Fruit fly (Drosophila melanogaster): ENCODE data around the gene Set8.

Set8 gene

DNA sequence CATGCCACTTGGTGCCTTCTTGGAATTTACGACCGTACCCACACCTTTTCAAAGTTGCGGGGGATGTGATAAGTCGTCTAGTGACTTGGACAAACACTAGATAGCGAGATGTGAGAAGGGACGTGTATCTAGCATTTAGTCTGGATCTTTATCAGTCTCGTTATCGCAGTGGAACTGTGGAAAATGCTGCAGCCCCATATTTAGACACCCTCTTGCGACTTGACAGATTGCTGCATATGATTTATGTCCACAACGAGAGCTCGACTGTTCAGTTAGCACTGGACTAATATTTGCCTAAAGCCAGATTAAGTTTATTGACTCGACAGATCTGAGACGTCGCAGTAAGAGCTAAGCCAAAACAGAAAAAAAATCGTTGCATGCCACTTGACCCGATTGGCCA lies 15.9 kb upstream of the Set8 start (continued):
- TF ChIP-seq CG11398 (GFP tag; optimal IDR thresholded peaks at IDR 0.05) (no peak), CG9817 (tag; optimal IDR thresholded peaks at IDR 0.05) (no peak), CG18619 (GFP tag; optimal IDR thresholded peaks at IDR 0.05) (no peak), Deaf1 (tag; optimal IDR thresholded peaks at IDR 0.05) (no peak), CG17829 (tag; optimal IDR thresholded peaks at IDR 0.05) (no peak), Spps (tag; optimal IDR thresholded peaks at IDR 0.05) (peak; percentile 31), Dek (tag; optimal IDR thresholded peaks at IDR 0.05) (no peak), fu2 (GFP tag; optimal IDR thresholded peaks at IDR 0.05) (no peak), wor (GFP tag; IDR thresholded peaks at IDR 0.05) (no peak), CG30431 (GFP tag; optimal IDR thresholded peaks at IDR 0.05) (no peak), CG4282 (GFP tag; optimal IDR thresholded peaks at IDR 0.05) (no peak), sens-2 (GFP tag; IDR thresholded peaks at IDR 0.05) (no peak), maf-S (GFP tag; optimal IDR thresholded peaks at IDR 0.05) (no peak), CG5245 (GFP tag; optimal IDR thresholded peaks at IDR 0.05) (no peak), CG14860 (GFP tag; IDR thresholded peaks at IDR 0.05; ENCODE audit: partially characterized antibody) (no peak), TFAM (GFP tag; optimal IDR thresholded peaks at IDR 0.05) (no peak), CG6683 (GFP tag; optimal IDR thresholded peaks at IDR 0.05) (no peak), CG6854 (GFP tag; optimal IDR thresholded peaks at IDR 0.05) (no peak), run (tag; optimal IDR thresholded peaks at IDR 0.05) (no peak), Dfd (GFP tag; optimal IDR thresholded peaks at IDR 0.05) (no peak), Lhr (GFP tag; optimal IDR thresholded peaks at IDR 0.05) (no peak), pnt (GFP tag; optimal IDR thresholded peaks at IDR 0.05) (no peak), CG34376 (GFP tag; optimal IDR thresholded peaks at IDR 0.05) (no peak), CG9876 (GFP tag; optimal IDR thresholded peaks at IDR 0.05) (no peak), z (GFP tag; IDR thresholded peaks at IDR 0.05) (no peak), CG17328 (GFP tag; IDR thresholded peaks at IDR 0.05) (no peak), CG10147 (GFP tag; optimal IDR thresholded peaks at IDR 0.05) (no peak), caup (GFP tag; optimal IDR thresholded peaks at IDR 0.05; ENCODE audit: severe bottlenecking) (no peak), Oli (tag; optimal IDR thresholded peaks at IDR 0.05) (no peak), CG34224 (GFP tag; IDR thresholded peaks at IDR 0.05; ENCODE audit: partially characterized antibody) (no peak), Usf (GFP tag; optimal IDR thresholded peaks at IDR 0.05) (no peak), CG32532 (GFP tag; IDR thresholded peaks at IDR 0.05) (no peak), HLHmδ (GFP tag; optimal IDR thresholded peaks at IDR 0.05) (no peak), CG11247 (GFP tag; IDR thresholded peaks at IDR 0.05) (no peak), CG18011 (GFP tag; optimal IDR thresholded peaks at IDR 0.05) (no peak), sqz (GFP tag; optimal IDR thresholded peaks at IDR 0.05) (peak; percentile 60), HHEX (GFP tag; optimal IDR thresholded peaks at IDR 0.05) (peak; percentile 52), Ravus (GFP tag; IDR thresholded peaks at IDR 0.05) (no peak), zen2 (GFP tag; IDR thresholded peaks at IDR 0.05; ENCODE audit: partially characterized antibody) (no peak), row (GFP tag; IDR thresholded peaks at IDR 0.05) (no peak), Opbp (GFP tag; IDR thresholded peaks at IDR 0.05; ENCODE audit: partially characterized antibody) (no peak), CG3838 (GFP tag; optimal IDR thresholded peaks at IDR 0.05) (no peak), jing (GFP tag; optimal IDR thresholded peaks at IDR 0.05) (no peak), Sox100B (GFP tag; optimal IDR thresholded peaks at IDR 0.05) (peak; percentile 65), gcm2 (GFP tag; optimal IDR thresholded peaks at IDR 0.05) (no peak), Bdp1 (GFP tag; optimal IDR thresholded peaks at IDR 0.05) (no peak), CkIIα-i1 (GFP tag; IDR thresholded peaks at IDR 0.05) (no peak), CG14965 (GFP tag; optimal IDR thresholded peaks at IDR 0.05; ENCODE audit: borderline replicate concordance) (no peak), Jarid2 (GFP tag; optimal IDR thresholded peaks at IDR 0.05) (peak; percentile 27), slou (GFP tag; optimal IDR thresholded peaks at IDR 0.05) (no peak), ara (GFP tag; IDR thresholded peaks at IDR 0.05) (no peak)

Measured in whole organism, embryonic.